Worm (Caenorhabditis elegans) whole organism, late embryonic: Measurements from ENCODE around the gene unc-103.

ENCODE experiments used
- C38D4.7 ChIP-seq: fragments of 200-800 bp; sonication (Bioruptor generic); optimal IDR thresholded peaks from 2 replicates; lab custom pipeline; 2018; ENCODE audit warnings: mild to moderate bottlenecking, missing genetic modification characterization, moderate library complexity, missing compliant biosample characterization
- F13H6.1 ChIP-seq: sonication (generic microtip); optimal IDR thresholded peaks from 2 replicates; lab custom pipeline; 2016; ENCODE audit warnings: missing genetic modification characterization, missing compliant biosample characterization
- K02D7.2 ChIP-seq: sonication (generic microtip); optimal IDR thresholded peaks from 2 replicates; lab custom pipeline; 2017; ENCODE audit warnings: mild to moderate bottlenecking, missing genetic modification characterization, missing compliant biosample characterization
- K09A11.1 ChIP-seq: sonication (generic microtip); optimal IDR thresholded peaks from 2 replicates; lab custom pipeline; 2017; ENCODE audit warnings: antibody characterized with exemption, mild to moderate bottlenecking, missing genetic modification characterization, missing compliant biosample characterization; ENCODE audit not compliant: insufficient read depth
- ahr-1 ChIP-seq: sonication (generic microtip); optimal IDR thresholded peaks from 2 replicates; lab custom pipeline; 2016; ENCODE audit warnings: missing genetic modification characterization, missing compliant biosample characterization
- ama-1 ChIP-seq: fragments of 150-350 bp; optimal IDR thresholded peaks from 2 replicates; lab custom pipeline; 2014
- ceh-14 ChIP-seq: sonication (generic microtip); optimal IDR thresholded peaks from 2 replicates; lab custom pipeline; 2016; ENCODE audit warnings: missing genotype, missing genetic modification characterization, missing compliant biosample characterization
- ceh-18 ChIP-seq: sonication (generic microtip); optimal IDR thresholded peaks from 2 replicates; lab custom pipeline; 2016; ENCODE audit warnings: missing genetic modification characterization, missing compliant biosample characterization
- ceh-19 ChIP-seq: fragments of 200-800 bp; sonication (Bioruptor generic); optimal IDR thresholded peaks from 2 replicates; lab custom pipeline; 2018; ENCODE audit warnings: mild to moderate bottlenecking, missing genetic modification characterization, missing compliant biosample characterization
- ceh-22 ChIP-seq: sonication (generic microtip); optimal IDR thresholded peaks from 2 replicates; lab custom pipeline; 2017; ENCODE audit warnings: missing biosample characterization, missing genetic modification characterization
- ceh-24 ChIP-seq: sonication (generic microtip); optimal IDR thresholded peaks from 2 replicates; lab custom pipeline; 2016; ENCODE audit warnings: mild to moderate bottlenecking, missing genetic modification characterization, missing compliant biosample characterization
- ceh-30 ChIP-seq: fragments of 150-350 bp; optimal IDR thresholded peaks from 2 replicates; lab custom pipeline; 2014; ENCODE audit warnings: missing biosample characterization, missing genetic modification characterization
- ceh-48 ChIP-seq: sonication (generic microtip); optimal IDR thresholded peaks from 2 replicates; lab custom pipeline; 2016; ENCODE audit warnings: missing genetic modification characterization, inconsistent platforms, missing compliant biosample characterization
- ceh-6 ChIP-seq: fragments of 200-800 bp; sonication (Bioruptor generic); optimal IDR thresholded peaks from 2 replicates; lab custom pipeline; 2018; ENCODE audit warnings: mild to moderate bottlenecking, missing genetic modification characterization, missing compliant biosample characterization
- ceh-9 ChIP-seq: sonication (generic microtip); optimal IDR thresholded peaks from 2 replicates; lab custom pipeline; 2016; ENCODE audit warnings: mild to moderate bottlenecking, missing genetic modification characterization, inconsistent platforms, missing compliant biosample characterization
- dmd-4 ChIP-seq: sonication (generic microtip); optimal IDR thresholded peaks from 2 replicates; lab custom pipeline; 2016; ENCODE audit warnings: borderline replicate concordance, missing genetic modification characterization, missing compliant biosample characterization
- dve-1 ChIP-seq: sonication (generic microtip); optimal IDR thresholded peaks from 2 replicates; lab custom pipeline; 2017; ENCODE audit warnings: antibody characterized with exemption, mild to moderate bottlenecking, missing genetic modification characterization, missing compliant biosample characterization
- elt-2 ChIP-seq: sonication (generic microtip); optimal IDR thresholded peaks from 2 replicates; lab custom pipeline; 2016; ENCODE audit warnings: missing genetic modification reagents, missing genetic modification characterization, missing compliant biosample characterization
- elt-4 ChIP-seq: sonication (generic microtip); optimal IDR thresholded peaks from 2 replicates; lab custom pipeline; 2016; ENCODE audit warnings: missing genetic modification characterization, missing compliant biosample characterization
- eyg-1 ChIP-seq: sonication (generic microtip); optimal IDR thresholded peaks from 2 replicates; lab custom pipeline; 2016; ENCODE audit warnings: missing genotype, missing genetic modification characterization, missing compliant biosample characterization
- fax-1 ChIP-seq: sonication (generic microtip); optimal IDR thresholded peaks from 2 replicates; lab custom pipeline; 2016; ENCODE audit warnings: missing genotype, missing genetic modification characterization, missing compliant biosample characterization
- fkh-6 ChIP-seq: sonication (generic microtip); optimal IDR thresholded peaks from 2 replicates; lab custom pipeline; 2016; ENCODE audit warnings: missing genetic modification characterization, missing compliant biosample characterization
- gmeb-2 ChIP-seq: sonication (generic microtip); optimal IDR thresholded peaks from 2 replicates; lab custom pipeline; 2016; ENCODE audit warnings: missing genetic modification characterization, inconsistent platforms, missing compliant biosample characterization
- hlh-15 ChIP-seq: sonication (generic microtip); optimal IDR thresholded peaks from 2 replicates; lab custom pipeline; 2016; ENCODE audit warnings: missing genetic modification characterization, missing compliant biosample characterization
- hlh-30 ChIP-seq: sonication (generic microtip); optimal IDR thresholded peaks from 2 replicates; lab custom pipeline; 2017; ENCODE audit warnings: antibody characterized with exemption, missing genetic modification characterization, missing compliant biosample characterization; ENCODE audit not compliant: insufficient read depth
- lim-6 ChIP-seq: sonication (generic microtip); optimal IDR thresholded peaks from 2 replicates; lab custom pipeline; 2016; ENCODE audit warnings: missing genetic modification characterization, missing compliant biosample characterization
- lin-11 ChIP-seq: fragments of 200-800 bp; sonication (Bioruptor generic); optimal IDR thresholded peaks from 2 replicates; lab custom pipeline; 2018; ENCODE audit warnings: mild to moderate bottlenecking, missing genetic modification characterization, missing compliant biosample characterization
- madf-2 ChIP-seq: sonication (generic microtip); optimal IDR thresholded peaks from 2 replicates; lab custom pipeline; 2017; ENCODE audit warnings: missing genetic modification characterization, missing compliant biosample characterization
- mec-3 ChIP-seq: sonication (generic microtip); optimal IDR thresholded peaks from 2 replicates; lab custom pipeline; 2016; ENCODE audit warnings: borderline replicate concordance, missing genetic modification characterization, missing compliant biosample characterization
- nhr-11 ChIP-seq: fragments of 150-350 bp; optimal IDR thresholded peaks from 2 replicates; lab custom pipeline; 2014; ENCODE audit warnings: missing biosample characterization, missing genetic modification characterization
- nhr-232 ChIP-seq: sonication (generic microtip); optimal IDR thresholded peaks from 2 replicates; lab custom pipeline; 2016; ENCODE audit warnings: missing genetic modification characterization, missing compliant biosample characterization
- npax-4 ChIP-seq: sonication (generic microtip); optimal IDR thresholded peaks from 2 replicates; lab custom pipeline; 2016; ENCODE audit warnings: missing genetic modification characterization, missing compliant biosample characterization
- odd-2 ChIP-seq: sonication (generic microtip); optimal IDR thresholded peaks from 2 replicates; lab custom pipeline; 2017; ENCODE audit warnings: antibody characterized with exemption, mild to moderate bottlenecking, missing genetic modification characterization, missing compliant biosample characterization
- pag-3 ChIP-seq: sonication (generic microtip); optimal IDR thresholded peaks from 2 replicates; lab custom pipeline; 2016; ENCODE audit warnings: missing compliant biosample characterization, missing genetic modification characterization, borderline replicate concordance
- pat-9 ChIP-seq: fragments of 200-800 bp; sonication (Bioruptor generic); optimal IDR thresholded peaks from 2 replicates; lab custom pipeline; 2018; ENCODE audit warnings: mild to moderate bottlenecking, missing genetic modification characterization, moderate library complexity, missing compliant biosample characterization
- pha-2 ChIP-seq: sonication (generic microtip); optimal IDR thresholded peaks from 2 replicates; lab custom pipeline; 2017; ENCODE audit warnings: mild to moderate bottlenecking, missing genetic modification characterization, missing compliant biosample characterization
- pha-4 ChIP-seq: fragments of 150-350 bp; optimal IDR thresholded peaks from 2 replicates; lab custom pipeline; 2018; ENCODE audit warnings: missing biosample characterization, missing genetic modification reagents, missing genetic modification characterization
- pros-1 ChIP-seq: fragments of 150-350 bp; optimal IDR thresholded peaks from 2 replicates; lab custom pipeline; 2014; ENCODE audit warnings: missing biosample characterization, missing genetic modification reagents, missing genetic modification characterization
- ref-2 ChIP-seq: sonication (generic microtip); optimal IDR thresholded peaks from 2 replicates; lab custom pipeline; 2016; ENCODE audit warnings: missing genetic modification characterization, missing compliant biosample characterization
- rnt-1 ChIP-seq: sonication (generic microtip); optimal IDR thresholded peaks from 2 replicates; lab custom pipeline; 2016; ENCODE audit warnings: missing genetic modification characterization, missing compliant biosample characterization
- syd-9 ChIP-seq: sonication (generic microtip); optimal IDR thresholded peaks from 2 replicates; lab custom pipeline; 2016; ENCODE audit warnings: mild to moderate bottlenecking, missing genetic modification characterization, moderate library complexity, missing compliant biosample characterization
- tbx-2 ChIP-seq: sonication (generic microtip); optimal IDR thresholded peaks from 2 replicates; lab custom pipeline; 2016; ENCODE audit warnings: missing genetic modification characterization, missing compliant biosample characterization
- tbx-7 ChIP-seq: sonication (generic microtip); optimal IDR thresholded peaks from 2 replicates; lab custom pipeline; 2016; ENCODE audit warnings: missing genotype, missing genetic modification characterization, missing compliant biosample characterization
- ttx-3 ChIP-seq: sonication (generic microtip); optimal IDR thresholded peaks from 2 replicates; lab custom pipeline; 2016; ENCODE audit warnings: missing genetic modification reagents, missing genetic modification characterization, missing compliant biosample characterization
- unc-3 ChIP-seq, 2 experiments: fragments of 200-800 bp in 1 of 2; sonication (Bioruptor generic) in 1 of 2; sonication (generic microtip) in 1 of 2; conservative IDR thresholded peaks in 1 of 2; optimal IDR thresholded peaks in 1 of 2; 2 replicates each; pipeline versions ENCODE4 v1.3.6 to Lab custom; 2016 to 2022; ENCODE audit warnings: missing compliant biosample characterization in 2 of 2, missing genetic modification characterization in 2 of 2, missing genetic modification reagents in 1 of 2
- unc-42 ChIP-seq: sonication (generic microtip); optimal IDR thresholded peaks from 2 replicates; lab custom pipeline; 2016; ENCODE audit warnings: missing genotype, missing genetic modification characterization, missing compliant biosample characterization
- unc-55 ChIP-seq: sonication (generic microtip); optimal IDR thresholded peaks from 2 replicates; lab custom pipeline; 2017; ENCODE audit warnings: missing biosample characterization, missing genetic modification reagents, missing genetic modification characterization
- zip-5 ChIP-seq: sonication (generic microtip); optimal IDR thresholded peaks from 2 replicates; lab custom pipeline; 2016; ENCODE audit warnings: missing genetic modification characterization, missing compliant biosample characterization
- ztf-16 ChIP-seq: sonication (generic microtip); optimal IDR thresholded peaks from 2 replicates; lab custom pipeline; 2017; ENCODE audit warnings: missing genetic modification characterization, missing compliant biosample characterization

unc-103 gene

DNA sequence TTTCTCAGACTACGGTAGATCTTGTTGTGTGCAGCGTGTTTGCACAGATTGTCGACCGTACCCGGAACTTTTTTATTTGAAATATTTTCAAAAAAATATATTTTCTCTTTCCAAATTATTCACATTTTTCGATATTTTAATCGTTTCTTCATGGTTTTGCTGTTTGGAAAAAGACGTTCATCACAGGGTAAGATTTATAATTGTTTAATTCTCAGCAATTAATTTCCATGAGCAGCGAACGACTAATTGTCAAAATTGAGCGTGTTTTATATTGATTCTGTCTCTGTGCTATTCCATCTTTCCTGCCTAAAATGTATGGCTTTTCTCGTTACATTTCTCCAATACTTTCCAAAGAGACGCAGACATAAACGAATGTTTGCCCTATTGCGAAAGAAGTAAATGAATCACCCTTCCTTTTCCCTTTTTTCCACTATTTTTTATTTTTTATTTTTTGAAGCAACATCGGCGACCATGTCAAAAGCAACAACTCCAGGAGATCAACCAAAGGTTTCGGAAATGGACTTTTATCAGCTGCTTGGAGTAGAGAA, 76.0 kb downstream of the unc-103 start, which contains the start of gene dnj-16 (continued):
- TF ChIP-seq fax-1 (tag; lab: Kevin White, UChicago) (no peak), ceh-6 (no peak), unc-42 (tag; lab: Kevin White, UChicago) (peak; percentile 58), tbx-2 (tag; lab: Kevin White, UChicago) (no peak), ceh-19 (no peak), ref-2 (tag; lab: Kevin White, UChicago) (no peak), zip-5 (no peak), lim-6 (tag; lab: Kevin White, UChicago) (no peak), lin-11 (tag; lab: Kevin White, UChicago) (no peak), ceh-14 (no peak), ztf-16 (tag; lab: Kevin White, UChicago) (no peak), unc-55 (peak; percentile 26), ttx-3 (no peak), ceh-30 (tag; lab: Kevin White, UChicago) (no peak), pha-2 (tag; lab: Kevin White, UChicago) (no peak), K02D7.2 (tag; lab: Kevin White, UChicago) (no peak), C38D4.7 (GFP tag; lab: Kevin White, UChicago) (no peak), pag-3 (tag; lab: Kevin White, UChicago) (no peak)
- TF ChIP-seq, all 69 proteins: peak for 5

- no peak for TF ChIP-seq ttx-3
- TF ChIP-seq ceh-24 (tag; lab: Kevin White, UChicago), result no peak
- TF ChIP-seq dve-1 (tag; lab: Kevin White, UChicago), result peak; percentile 87
- TF ChIP-seq unc-42 (tag; lab: Kevin White, UChicago), result peak; percentile 51
- no peak for TF ChIP-seq tbx-7 (tag; lab: Kevin White, UChicago)
- no peak for TF ChIP-seq K09A11.1
- no peak for TF ChIP-seq mec-3 (tag; lab: Kevin White, UChicago)
- no peak for TF ChIP-seq unc-3 (GFP tag; conservative IDR thresholded peaks at IDR 0.05; lab: Robert Waterston, UW)
- no peak for TF ChIP-seq unc-3 (tag; optimal IDR thresholded peaks at IDR 0.05; lab: Kevin White, UChicago)
- peak; percentile 38 for TF ChIP-seq ceh-14
- no peak for TF ChIP-seq odd-2
- TF ChIP-seq syd-9 (tag; lab: Kevin White, UChicago), result no peak
- TF ChIP-seq rnt-1 (tag; lab: Kevin White, UChicago), result peak; percentile 76
- TF ChIP-seq pros-1 (tag; lab: Kevin White, UChicago), result no peak
- no peak for TF ChIP-seq C38D4.7 (GFP tag; lab: Kevin White, UChicago)
- no peak for TF ChIP-seq hlh-15
- no peak for TF ChIP-seq gmeb-2
- no peak for TF ChIP-seq nhr-11 (tag; lab: Kevin White, UChicago)
- peak; percentile 69 for TF ChIP-seq tbx-2 (tag; lab: Kevin White, UChicago)
- no peak for TF ChIP-seq ceh-48 (tag; lab: Kevin White, UChicago)
- no peak for TF ChIP-seq ahr-1 (tag; lab: Kevin White, UChicago)
- no peak for TF ChIP-seq ceh-30 (tag; lab: Kevin White, UChicago)
- no peak for TF ChIP-seq npax-4 (tag; lab: Kevin White, UChicago)
- no peak for TF ChIP-seq fkh-6 (tag; lab: Kevin White, UChicago)
- TF ChIP-seq ama-1 (lab: Kevin White, UChicago), result peak; percentile 23
- TF ChIP-seq ceh-22 (tag; lab: Kevin White, UChicago), result no peak
- no peak for TF ChIP-seq pha-4 (tag; lab: Kevin White, UChicago)
- TF ChIP-seq madf-2 (tag; lab: Kevin White, UChicago), result peak; percentile 22
- no peak for TF ChIP-seq eyg-1 (tag; lab: Kevin White, UChicago)
- TF ChIP-seq ztf-16 (tag; lab: Kevin White, UChicago), result no peak
- no peak for TF ChIP-seq ceh-19
- TF ChIP-seq ceh-9 (tag; lab: Kevin White, UChicago), result no peak
- no peak for TF ChIP-seq pat-9 (tag; lab: Kevin White, UChicago)
- TF ChIP-seq F13H6.1 (tag; lab: Kevin White, UChicago), result no peak
- peak; percentile 76 for TF ChIP-seq elt-2
- peak; percentile 62 for TF ChIP-seq hlh-30 (tag; lab: Kevin White, UChicago)
- peak; percentile 71 for TF ChIP-seq ceh-18 (tag; lab: Kevin White, UChicago)
- no peak for TF ChIP-seq elt-4 (tag; lab: Kevin White, UChicago)
- TF ChIP-seq ceh-6, result no peak
- TF ChIP-seq ref-2 (tag; lab: Kevin White, UChicago), result peak; percentile 68
- TF ChIP-seq nhr-232 (tag; lab: Kevin White, UChicago), result no peak
- TF ChIP-seq dmd-4 (tag; lab: Kevin White, UChicago), result peak; percentile 41
Observed at ce11 chrIII:4193659-4194103, 78.5 kb downstream of the unc-103 start, which contains the start of gene xbp-1. Gene xbp-1 (plus strand): TSS chrIII:4193809.
